Worm (Caenorhabditis elegans): ENCODE results near the gene H39E23.2.

DNA sequence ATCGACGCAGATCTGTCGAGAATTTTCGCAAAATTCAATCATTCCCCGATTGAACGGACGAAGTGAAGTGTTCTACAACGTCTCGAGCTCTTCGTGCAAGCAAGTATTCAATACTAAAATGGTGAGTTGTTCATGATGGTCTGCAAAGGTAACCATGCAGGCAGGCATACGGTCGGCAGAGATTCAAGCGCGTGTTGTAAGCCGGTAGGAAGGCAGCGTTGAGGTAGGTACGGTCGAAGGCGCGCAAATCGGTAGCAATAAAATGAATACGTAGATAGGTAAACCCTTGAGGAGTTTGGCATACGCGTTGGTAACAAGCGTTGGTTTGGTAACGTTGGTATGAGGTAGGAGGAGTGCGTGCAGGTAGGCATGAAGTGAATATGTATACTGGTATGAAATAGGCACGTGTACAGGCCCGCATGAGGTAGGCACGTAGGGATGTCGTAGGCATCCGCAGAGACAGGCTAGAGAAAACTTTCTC, 42.3 kb upstream of the H39E23.2 start, which contains the start of gene D1086.17:
- TF ChIP-seq him-1 (tag; optimal IDR thresholded peaks at IDR 0.05): no peak
- no peak for TF ChIP-seq dao-5 (tag; optimal IDR thresholded peaks at IDR 0.05)
- TF ChIP-seq W03F9.2 (tag; optimal IDR thresholded peaks at IDR 0.05): no peak
